Worm (Caenorhabditis elegans) whole organism, L2 larva: ENCODE measurements around the gene hil-6.

Source experiments
- lin-11 ChIP-seq: fragments of 150-350 bp; sonication (generic microtip); optimal IDR thresholded peaks from 2 replicates; lab custom pipeline; 2014; ENCODE audit warnings: missing biosample characterization, missing genetic modification characterization, inconsistent platforms, mixed read lengths
- unc-62 ChIP-seq: fragments of 150-350 bp; optimal IDR thresholded peaks from 2 replicates; lab custom pipeline; 2014; ENCODE audit warnings: missing biosample characterization, missing genetic modification reagents, missing genetic modification characterization
- zag-1 ChIP-seq: fragments of 150-350 bp; optimal IDR thresholded peaks from 2 replicates; lab custom pipeline; 2014; ENCODE audit warnings: missing biosample characterization, missing genetic modification characterization

DNA sequence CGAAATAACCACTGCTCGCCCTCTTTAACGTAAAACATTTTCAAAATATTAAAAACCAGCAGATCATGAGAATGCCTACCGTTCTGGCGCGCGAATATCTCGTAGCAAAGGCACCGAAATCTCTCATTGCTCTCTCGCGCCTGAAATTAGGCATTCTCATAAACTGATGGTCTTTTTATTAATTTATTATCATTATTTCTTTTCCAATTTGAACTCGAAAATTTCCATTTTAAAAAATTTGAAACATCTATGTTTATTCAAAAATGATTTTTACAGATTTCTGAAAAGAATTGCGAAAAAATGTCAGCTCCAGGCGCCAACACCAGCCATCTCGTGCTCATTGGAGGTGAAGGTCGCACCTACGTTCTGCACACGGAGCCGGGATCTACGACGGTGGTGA, 1.5 kb downstream of the hil-6 start, which contains the start of gene F59A7.12:
- TF ChIP-seq unc-62 (GFP tag; lab: Kevin White, UChicago), result no peak
- no peak for TF ChIP-seq zag-1
- TF ChIP-seq lin-11, result no peak
